Worm (Caenorhabditis elegans) whole organism, early embryonic: Measurements from ENCODE around the gene F58A6.2.

Source experiments
- B0310.2 ChIP-seq: sonication (generic microtip); optimal IDR thresholded peaks from 2 replicates; lab custom pipeline; 2016; ENCODE audit warnings: mild to moderate bottlenecking, missing genetic modification characterization, missing compliant biosample characterization
- F13C5.2 ChIP-seq: sonication (generic microtip); optimal IDR thresholded peaks from 2 replicates; lab custom pipeline; 2017; ENCODE audit warnings: mild to moderate bottlenecking, missing genetic modification characterization, inconsistent platforms, missing compliant biosample characterization
- aly-1 ChIP-seq: sonication (generic microtip); optimal IDR thresholded peaks from 2 replicates; lab custom pipeline; 2016; ENCODE audit warnings: missing genetic modification characterization, missing compliant biosample characterization
- ama-1 ChIP-seq: fragments of 150-350 bp; optimal IDR thresholded peaks from 2 replicates; lab custom pipeline; 2014
- ceh-13 ChIP-seq: fragments of 200-800 bp; sonication (Bioruptor generic); optimal IDR thresholded peaks from 2 replicates; lab custom pipeline; 2018; ENCODE audit warnings: mild to moderate bottlenecking, missing genetic modification characterization, missing compliant biosample characterization
- ceh-36 ChIP-seq: sonication (generic microtip); optimal IDR thresholded peaks from 2 replicates; lab custom pipeline; 2016; ENCODE audit warnings: missing genetic modification characterization, inconsistent platforms, missing compliant biosample characterization
- ets-7 ChIP-seq: sonication (generic microtip); optimal IDR thresholded peaks from 2 replicates; lab custom pipeline; 2016; ENCODE audit warnings: missing genotype, missing genetic modification characterization, missing compliant biosample characterization
- flt-1 ChIP-seq: fragments of 200-800 bp; sonication (Bioruptor generic); IDR thresholded peaks from 2 replicates; pipeline ENCODE4 v1.3.6; 2022; ENCODE audit warnings: missing genetic modification characterization, missing compliant biosample characterization
- hmbx-1 ChIP-seq: sonication (generic microtip); optimal IDR thresholded peaks from 2 replicates; lab custom pipeline; 2016; ENCODE audit warnings: mild to moderate bottlenecking, missing genetic modification characterization, missing compliant biosample characterization
- hmg-4 ChIP-seq: fragments of 200-800 bp; sonication (Bioruptor generic); optimal IDR thresholded peaks from 2 replicates; lab custom pipeline; 2018; ENCODE audit warnings: mild to moderate bottlenecking, missing genetic modification characterization, missing compliant biosample characterization
- hnd-1 ChIP-seq: sonication (generic microtip); optimal IDR thresholded peaks from 2 replicates; lab custom pipeline; 2016; ENCODE audit warnings: missing genetic modification characterization, missing compliant biosample characterization
- pes-1 ChIP-seq: fragments of 200-800 bp; sonication (Bioruptor generic); IDR thresholded peaks from 2 replicates; pipeline ENCODE4 v1.3.6; 2022; ENCODE audit warnings: missing genetic modification reagents, missing genetic modification characterization, missing compliant biosample characterization
- scrt-1 ChIP-seq: fragments of 200-800 bp; sonication (Bioruptor generic); IDR thresholded peaks from 2 replicates; pipeline ENCODE4 v1.3.6; 2022; ENCODE audit warnings: missing genetic modification characterization, missing compliant biosample characterization
- sea-1 ChIP-seq: fragments of 200-800 bp; sonication (Bioruptor generic); conservative IDR thresholded peaks from 2 replicates; pipeline ENCODE4 v1.3.6; 2022; ENCODE audit warnings: missing genetic modification characterization, missing compliant biosample characterization
- tbx-11 ChIP-seq: fragments of 200-800 bp; sonication (Bioruptor generic); IDR thresholded peaks from 2 replicates; pipeline ENCODE4 v1.3.6; 2022; ENCODE audit warnings: missing genetic modification characterization, missing compliant biosample characterization
- tbx-37 ChIP-seq: fragments of 200-800 bp; sonication (Bioruptor generic); conservative IDR thresholded peaks from 2 replicates; pipeline ENCODE4 v1.3.6; 2022; ENCODE audit warnings: missing genetic modification reagents, missing genetic modification characterization, missing compliant biosample characterization
- tra-4 ChIP-seq: sonication (generic microtip); optimal IDR thresholded peaks from 2 replicates; lab custom pipeline; 2017; ENCODE audit warnings: missing genetic modification characterization, missing compliant biosample characterization

F58A6.2 gene

DNA sequence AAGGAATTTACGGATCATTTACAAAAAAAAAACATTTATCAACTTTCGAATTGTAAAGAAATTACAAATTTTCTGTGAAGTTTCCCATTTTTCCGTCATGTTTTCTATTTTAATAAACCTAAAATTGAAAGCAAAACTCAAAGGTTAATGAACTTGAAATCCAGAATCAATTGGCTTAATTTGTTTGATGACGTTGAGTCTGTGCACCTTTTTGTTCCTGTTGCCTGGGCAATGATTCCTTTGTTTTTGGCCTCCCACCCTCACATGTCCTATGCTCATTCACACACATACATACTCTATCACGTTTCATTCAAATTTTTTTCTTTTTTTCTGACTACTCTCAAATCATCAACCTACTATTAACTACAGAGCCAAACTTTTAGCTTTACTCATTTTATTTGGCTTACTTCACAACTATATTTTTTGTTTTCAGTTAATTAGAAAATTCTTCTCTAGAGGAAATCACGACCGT is at the start of gene F58A6.2:
F58A6.2 (plus strand) TSS at position 422 of the 472 bp plus-strand sequence.
- TF ChIP-seq pes-1 (GFP tag; lab: Robert Waterston, UW) (no peak), hnd-1 (tag; lab: Kevin White, UChicago) (no peak), hmg-4 (GFP tag; lab: Kevin White, UChicago) (no peak), tbx-37 (no peak), ets-7 (tag; lab: Kevin White, UChicago) (no peak), tra-4 (no peak), tbx-11 (no peak), aly-1 (tag; lab: Kevin White, UChicago) (no peak), ceh-36 (tag; lab: Kevin White, UChicago) (no peak), F13C5.2 (tag; lab: Kevin White, UChicago) (no peak)

DNA sequence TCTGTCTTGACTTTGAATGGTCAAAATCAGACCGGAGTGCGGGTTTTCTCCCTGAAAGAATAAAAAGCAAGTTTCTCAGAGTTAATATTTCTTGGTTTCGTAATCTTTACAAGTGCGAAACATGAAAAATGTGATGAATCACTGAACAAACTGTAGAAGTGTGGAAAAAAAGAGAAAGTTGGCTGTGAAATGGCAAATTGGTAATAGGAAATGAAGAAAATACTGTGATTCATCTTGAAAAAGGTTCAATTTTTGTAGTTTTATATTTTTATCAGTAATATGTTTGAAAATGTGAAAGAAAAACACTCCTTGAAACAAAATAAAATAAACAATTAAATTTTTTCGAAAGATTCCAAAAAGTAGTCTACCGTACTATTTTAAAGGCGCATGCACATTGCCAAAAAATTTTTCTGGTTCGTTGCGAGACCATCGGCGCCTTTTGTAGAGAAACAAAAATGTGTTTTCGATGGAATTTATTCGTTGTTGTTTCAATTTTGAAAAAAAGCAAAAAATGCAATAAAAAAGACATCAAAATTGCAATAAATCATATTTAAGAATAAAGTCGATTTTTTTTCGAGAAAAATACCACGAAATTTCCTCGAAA is 44.8 kb upstream of the F58A6.2 start, which contains the start of gene pld-1:
pld-1 (minus strand) TSS at position 51 of the 604 bp plus-strand sequence.
- TF ChIP-seq flt-1 (GFP tag; lab: Robert Waterston, UW) (no peak), tra-4 (no peak), ets-7 (tag; lab: Kevin White, UChicago) (no peak), hmbx-1 (tag; lab: Kevin White, UChicago) (no peak), aly-1 (tag; lab: Kevin White, UChicago) (no peak), ama-1 (lab: Kevin White, UChicago) (no peak), B0310.2 (tag; lab: Kevin White, UChicago) (no peak), pes-1 (GFP tag; lab: Robert Waterston, UW) (no peak), ceh-13 (no peak), scrt-1 (GFP tag; lab: Robert Waterston, UW) (no peak), tbx-37 (no peak), hmg-4 (GFP tag; lab: Kevin White, UChicago) (no peak), ceh-36 (tag; lab: Kevin White, UChicago) (no peak), tbx-11 (no peak), sea-1 (GFP tag; lab: Robert Waterston, UW) (no peak), hnd-1 (tag; lab: Kevin White, UChicago) (no peak)

DNA sequence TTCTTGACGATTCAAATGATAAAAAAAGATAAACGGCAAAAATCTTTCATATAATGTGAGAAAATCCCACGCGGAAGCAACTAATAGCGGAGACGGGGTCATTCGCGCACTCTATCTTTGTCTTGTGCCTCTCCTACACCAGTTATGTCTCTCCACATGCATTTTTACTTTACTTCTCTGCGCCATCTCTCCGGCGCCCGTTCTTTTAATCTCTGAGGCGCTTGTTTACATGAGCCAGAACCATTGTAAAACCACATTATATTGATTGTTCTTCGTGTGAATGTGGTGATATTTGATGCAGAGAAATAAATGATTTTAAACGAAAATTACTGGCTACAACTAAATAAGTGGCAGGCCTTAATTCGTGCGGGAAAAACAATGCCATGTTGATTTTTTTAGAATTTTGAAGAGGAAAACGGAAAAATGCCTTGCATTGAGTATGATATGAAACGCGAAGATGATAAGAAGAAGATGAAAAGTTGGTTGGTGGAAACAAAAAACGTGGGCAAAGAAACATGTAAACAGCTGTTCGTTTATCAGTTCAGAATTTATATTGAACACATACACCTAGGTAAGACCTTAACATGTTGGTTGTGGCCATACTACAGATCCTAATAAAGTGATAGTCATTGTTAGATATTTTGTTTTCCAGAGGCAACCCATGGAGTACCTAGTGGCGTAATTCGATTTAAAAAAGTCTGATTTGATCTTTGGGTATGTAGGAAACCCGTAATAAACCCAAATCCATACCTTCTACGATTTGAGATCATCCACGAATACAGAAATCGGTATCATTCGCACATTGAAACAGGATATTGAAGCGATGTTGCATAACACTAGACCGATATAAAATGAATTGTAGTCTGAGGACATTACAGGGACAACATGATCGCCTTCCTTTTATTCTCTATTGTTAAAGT is 43.9 kb upstream of the F58A6.2 start, which contains the start of gene C04G6.2:
C04G6.2 (plus strand) TSS at position 870 of the 920 bp plus-strand sequence.
- TF ChIP-seq tbx-11 (no peak), B0310.2 (tag; lab: Kevin White, UChicago) (no peak), flt-1 (GFP tag; lab: Robert Waterston, UW) (no peak), sea-1 (GFP tag; lab: Robert Waterston, UW) (no peak), tbx-37 (no peak), pes-1 (GFP tag; lab: Robert Waterston, UW) (no peak), hmg-4 (GFP tag; lab: Kevin White, UChicago) (no peak), scrt-1 (GFP tag; lab: Robert Waterston, UW) (no peak), hmbx-1 (tag; lab: Kevin White, UChicago) (no peak), tra-4 (no peak), F13C5.2 (tag; lab: Kevin White, UChicago) (no peak), ceh-36 (tag; lab: Kevin White, UChicago) (no peak), ceh-13 (no peak), ama-1 (lab: Kevin White, UChicago) (no peak), ets-7 (tag; lab: Kevin White, UChicago) (no peak)

DNA sequence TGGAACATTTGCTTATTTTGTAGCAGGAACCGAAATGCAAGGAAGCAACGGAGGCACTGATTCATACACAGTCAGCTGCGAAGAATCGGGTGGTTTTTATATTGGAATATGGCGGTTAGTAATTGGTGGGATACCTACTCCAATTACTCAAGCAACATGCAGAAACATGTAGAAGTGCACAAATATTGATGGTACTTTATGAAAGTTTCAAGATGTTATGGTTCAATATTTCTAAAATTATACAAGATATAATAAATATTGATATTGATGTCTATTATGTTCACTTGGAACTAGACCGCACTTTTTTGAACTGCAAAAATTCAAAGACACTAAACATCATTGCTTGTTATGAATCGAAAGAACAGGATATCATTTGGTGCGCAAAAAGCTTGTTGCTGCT is 42.6 kb upstream of the F58A6.2 start, which contains the start of gene C04G6.13:
C04G6.13 (plus strand) TSS at position 301 of the 400 bp plus-strand sequence.
- TF ChIP-seq ama-1 (lab: Kevin White, UChicago) (no peak), scrt-1 (GFP tag; lab: Robert Waterston, UW) (no peak), hmbx-1 (tag; lab: Kevin White, UChicago) (no peak), B0310.2 (tag; lab: Kevin White, UChicago) (no peak), hnd-1 (tag; lab: Kevin White, UChicago) (no peak), tbx-11 (no peak), ets-7 (tag; lab: Kevin White, UChicago) (no peak), aly-1 (tag; lab: Kevin White, UChicago) (no peak), sea-1 (GFP tag; lab: Robert Waterston, UW) (no peak), tbx-37 (no peak), F13C5.2 (tag; lab: Kevin White, UChicago) (no peak), flt-1 (GFP tag; lab: Robert Waterston, UW) (no peak), pes-1 (GFP tag; lab: Robert Waterston, UW) (no peak), ceh-36 (tag; lab: Kevin White, UChicago) (no peak)

DNA sequence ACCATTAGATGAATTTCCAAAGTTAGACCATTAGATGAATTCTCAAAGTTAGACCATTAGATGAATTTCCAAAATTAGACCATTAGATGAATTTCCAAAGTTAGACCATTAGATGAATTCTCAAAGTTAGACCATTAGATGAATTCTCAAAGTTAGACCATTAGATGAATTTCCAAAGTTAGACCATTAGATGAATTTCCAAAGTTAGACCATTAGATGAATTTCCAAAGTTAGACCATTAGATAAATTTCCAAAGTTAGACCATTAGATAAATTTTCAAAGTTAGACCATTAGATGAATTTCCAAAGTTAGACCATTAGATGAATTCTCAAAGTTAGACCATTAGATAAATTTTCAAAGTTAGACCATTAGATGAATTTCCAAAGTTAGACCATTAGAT is 39.1 kb upstream of the F58A6.2 start:
- TF ChIP-seq scrt-1 (GFP tag; lab: Robert Waterston, UW): peak; percentile 81
- peak; percentile 90 for TF ChIP-seq tbx-37
- TF ChIP-seq sea-1 (GFP tag; lab: Robert Waterston, UW): peak; percentile 89
- peak; percentile 99 for TF ChIP-seq tbx-11

DNA sequence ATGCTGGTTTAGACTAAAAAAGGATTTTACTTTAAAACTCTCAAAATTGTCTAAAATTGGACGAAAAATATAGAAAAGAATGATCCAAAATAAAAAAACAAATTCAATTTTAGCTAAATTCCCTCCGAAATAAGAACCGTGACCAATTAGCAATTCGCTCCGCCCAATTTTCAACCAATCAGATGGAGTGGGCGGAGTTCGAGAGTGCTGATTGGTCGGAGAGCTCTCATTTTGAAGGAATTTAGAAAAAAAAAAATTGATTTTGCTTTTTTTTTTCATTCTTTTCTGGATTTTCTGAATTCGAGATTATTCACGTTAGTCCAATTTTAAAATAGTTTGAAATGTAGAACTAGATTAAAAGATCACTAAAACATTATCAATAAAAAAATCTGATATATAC is 37.5 kb upstream of the F58A6.2 start:
- no peak for TF ChIP-seq tra-4
- no peak for TF ChIP-seq ceh-13
- no peak for TF ChIP-seq tbx-37
- no peak for TF ChIP-seq hnd-1 (tag; lab: Kevin White, UChicago)

DNA sequence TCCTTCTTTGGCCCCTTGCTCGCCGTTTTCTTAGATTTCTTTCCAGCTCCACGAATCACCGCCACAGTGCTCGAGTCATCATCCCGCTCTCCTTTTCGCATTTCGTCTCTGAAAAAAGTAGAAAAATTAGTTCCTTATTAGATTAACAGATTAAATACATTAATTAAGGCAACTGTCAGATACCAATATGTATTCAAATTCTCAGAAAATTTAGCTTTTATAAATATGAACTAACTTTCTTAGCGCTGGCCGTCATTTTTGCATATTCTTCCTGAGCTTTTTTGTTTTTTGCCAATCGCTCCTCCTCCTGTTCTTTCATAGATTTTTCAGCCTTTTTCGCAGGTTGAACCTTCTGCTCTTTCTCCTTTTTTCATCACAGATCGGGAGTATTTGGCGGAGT is 36.9 kb upstream of the F58A6.2 start, which contains the start of gene C04G6.6:
C04G6.6 (minus strand) TSS at position 101 of the 400 bp plus-strand sequence.
- TF ChIP-seq F13C5.2 (tag; lab: Kevin White, UChicago) (no peak), sea-1 (GFP tag; lab: Robert Waterston, UW) (no peak), aly-1 (tag; lab: Kevin White, UChicago) (no peak), flt-1 (GFP tag; lab: Robert Waterston, UW) (no peak), scrt-1 (GFP tag; lab: Robert Waterston, UW) (no peak)
